Worm (Caenorhabditis elegans) whole organism, L4 larva: ENCODE data around the gene C45B2.2.

Experiments
- F10B5.3 ChIP-seq: sonication (generic microtip); optimal IDR thresholded peaks from 2 replicates; lab custom pipeline; 2016; ENCODE audit warnings: mild to moderate bottlenecking, missing genetic modification characterization, missing compliant biosample characterization
- F26F4.8 ChIP-seq: fragments of 200-800 bp; sonication (Bioruptor generic); conservative IDR thresholded peaks from 2 replicates; pipeline ENCODE4 v1.3.6; 2022; ENCODE audit warnings: missing genetic modification characterization, missing compliant biosample characterization
- F37D6.2 ChIP-seq: sonication (generic microtip); optimal IDR thresholded peaks from 2 replicates; lab custom pipeline; 2016; ENCODE audit warnings: mild to moderate bottlenecking, missing genetic modification characterization, missing compliant biosample characterization
- T26A8.4 ChIP-seq: fragments of 200-800 bp; sonication (Bioruptor generic); IDR thresholded peaks from 2 replicates; pipeline ENCODE4 v1.3.6; 2022; ENCODE audit warnings: missing genetic modification characterization, missing compliant biosample characterization
- Y75B8A.6 ChIP-seq: fragments of 200-800 bp; sonication (Bioruptor generic); IDR thresholded peaks from 2 replicates; pipeline ENCODE4 v1.3.6; 2022; ENCODE audit warnings: missing genetic modification reagents, missing genetic modification characterization, missing compliant biosample characterization
- ZK337.2 ChIP-seq: fragments of 200-800 bp; sonication (Bioruptor generic); IDR thresholded peaks from 2 replicates; pipeline ENCODE4 v1.3.6; 2022; ENCODE audit warnings: missing genetic modification reagents, missing genetic modification characterization, missing compliant biosample characterization
- aha-1 ChIP-seq: fragments of 150-350 bp; peaks from one replicate; lab custom pipeline; 2014; ENCODE audit warnings: missing biosample characterization, missing genetic modification characterization
- aly-2 ChIP-seq: sonication (generic microtip); optimal IDR thresholded peaks from 2 replicates; lab custom pipeline; 2018; ENCODE audit warnings: missing biosample characterization, missing genetic modification characterization
- ceh-44 ChIP-seq: fragments of 200-800 bp; sonication (Bioruptor generic); IDR thresholded peaks from 2 replicates; pipeline ENCODE4 v1.3.6; 2022; ENCODE audit warnings: missing genetic modification reagents, missing genetic modification characterization, missing compliant biosample characterization
- ceh-62 ChIP-seq: sonication (generic microtip); optimal IDR thresholded peaks from 2 replicates; lab custom pipeline; 2017; ENCODE audit warnings: missing biosample characterization, missing genetic modification characterization
- ceh-82 ChIP-seq: sonication (generic microtip); optimal IDR thresholded peaks from 2 replicates; lab custom pipeline; 2017; ENCODE audit warnings: missing biosample characterization, missing genetic modification characterization
- ces-1 ChIP-seq: fragments of 150-350 bp; sonication (generic microtip); optimal IDR thresholded peaks from 4 replicates; lab custom pipeline; 2014; ENCODE audit warnings: missing biosample characterization, missing genetic modification reagents, missing genetic modification characterization
- daf-16 ChIP-seq, 3 experiments: sonication (generic microtip); optimal IDR thresholded peaks; 2 replicates each; lab custom pipeline; 2016 to 2017; ENCODE audit warnings: missing genetic modification characterization in 3 of 3, missing genetic modification reagents in 3 of 3, mild to moderate bottlenecking in 2 of 3, missing compliant biosample characterization in 2 of 3, missing biosample characterization in 1 of 3, moderate library complexity in 1 of 3
- daf-19 ChIP-seq: fragments of 200-800 bp; sonication (Bioruptor generic); conservative IDR thresholded peaks from 2 replicates; pipeline ENCODE4 v1.3.6; 2022; ENCODE audit warnings: missing genetic modification characterization, missing compliant biosample characterization
- daf-8 ChIP-seq: fragments of 200-800 bp; sonication (Bioruptor generic); IDR thresholded peaks from 2 replicates; pipeline ENCODE4 v1.3.6; 2022; ENCODE audit warnings: missing genetic modification characterization, missing compliant biosample characterization
- dmd-6 ChIP-seq: fragments of 200-800 bp; sonication (Bioruptor generic); IDR thresholded peaks from 2 replicates; pipeline ENCODE4 v1.3.6; 2022; ENCODE audit warnings: missing genetic modification reagents, missing genetic modification characterization, missing compliant biosample characterization
- dpl-1 ChIP-seq: fragments of 150-350 bp; optimal IDR thresholded peaks from 2 replicates; lab custom pipeline; 2014; ENCODE audit warnings: missing biosample characterization, missing genetic modification reagents, missing genetic modification characterization
- dve-1 ChIP-seq: sonication (generic microtip); optimal IDR thresholded peaks from 2 replicates; lab custom pipeline; 2017; ENCODE audit warnings: antibody characterized with exemption, mild to moderate bottlenecking, missing genetic modification characterization, missing compliant biosample characterization; ENCODE audit not compliant: insufficient read depth
- egl-43 ChIP-seq: fragments of 200-800 bp; sonication (Bioruptor generic); IDR thresholded peaks from 2 replicates; pipeline ENCODE4 v1.3.6; 2022; ENCODE audit warnings: missing genetic modification reagents, missing genetic modification characterization, missing compliant biosample characterization
- fkh-10 ChIP-seq: fragments of 150-350 bp; optimal IDR thresholded peaks from 2 replicates; lab custom pipeline; 2014; ENCODE audit warnings: missing biosample characterization, missing genetic modification reagents, missing genetic modification characterization
- fos-1 ChIP-seq: fragments of 150-350 bp; optimal IDR thresholded peaks from 2 replicates; lab custom pipeline; 2014; ENCODE audit warnings: missing biosample characterization, missing genetic modification characterization
- hlh-30 ChIP-seq: sonication (generic microtip); optimal IDR thresholded peaks from 2 replicates; lab custom pipeline; 2017; ENCODE audit warnings: antibody characterized with exemption, mild to moderate bottlenecking, missing genetic modification characterization, missing compliant biosample characterization; ENCODE audit not compliant: insufficient read depth
- hmg-1.1 ChIP-seq: fragments of 200-800 bp; sonication (Bioruptor generic); IDR thresholded peaks from 2 replicates; pipeline ENCODE4 v1.3.6; 2022; ENCODE audit warnings: missing genetic modification reagents, missing genetic modification characterization, missing compliant biosample characterization
- lin-1 ChIP-seq: fragments of 200-800 bp; sonication (Bioruptor generic); IDR thresholded peaks from 2 replicates; pipeline ENCODE4 v1.3.6; 2022; ENCODE audit warnings: missing genetic modification reagents, missing genetic modification characterization, missing compliant biosample characterization
- lin-13 ChIP-seq: fragments of 150-350 bp; optimal IDR thresholded peaks from 2 replicates; lab custom pipeline; 2014; ENCODE audit warnings: missing biosample characterization, missing genetic modification reagents, missing genetic modification characterization
- lin-29 ChIP-seq: fragments of 200-800 bp; sonication (Bioruptor generic); IDR thresholded peaks from 2 replicates; pipeline ENCODE4 v1.3.6; 2022; ENCODE audit warnings: missing genetic modification reagents, missing genetic modification characterization, missing compliant biosample characterization
- lin-38 ChIP-seq: fragments of 200-800 bp; sonication (Bioruptor generic); IDR thresholded peaks from 2 replicates; pipeline ENCODE4 v1.3.6; 2022; ENCODE audit warnings: missing genetic modification reagents, missing genetic modification characterization, missing compliant biosample characterization
- madf-9 ChIP-seq: fragments of 200-800 bp; sonication (Bioruptor generic); conservative IDR thresholded peaks from 2 replicates; pipeline ENCODE4 v1.3.6; 2022; ENCODE audit warnings: missing genetic modification reagents, missing genetic modification characterization, missing compliant biosample characterization
- mdl-1 ChIP-seq, 2 experiments: fragments of 150-350 bp in 1 of 2; sonication (generic microtip) in 1 of 2; optimal IDR thresholded peaks; 2 replicates each; lab custom pipeline; 2014 to 2017; ENCODE audit warnings: missing biosample characterization in 2 of 2, missing genetic modification characterization in 2 of 2
- mep-1 ChIP-seq: fragments of 150-350 bp; sonication (generic microtip); optimal IDR thresholded peaks from 3 replicates; lab custom pipeline; 2014; ENCODE audit warnings: missing biosample characterization, missing genetic modification characterization
- mxl-2 ChIP-seq: fragments of 200-800 bp; sonication (Bioruptor generic); conservative IDR thresholded peaks from 2 replicates; pipeline ENCODE4 v1.3.6; 2022; ENCODE audit warnings: missing genetic modification reagents, missing genetic modification characterization, missing compliant biosample characterization
- nhr-11 ChIP-seq: fragments of 150-350 bp; optimal IDR thresholded peaks from 2 replicates; lab custom pipeline; 2014; ENCODE audit warnings: missing biosample characterization, missing genetic modification characterization
- nhr-28 ChIP-seq: fragments of 150-350 bp; optimal IDR thresholded peaks from 2 replicates; lab custom pipeline; 2014; ENCODE audit warnings: missing biosample characterization, missing genetic modification characterization
- nhr-42 ChIP-seq: fragments of 200-800 bp; sonication (Bioruptor generic); IDR thresholded peaks from 2 replicates; pipeline ENCODE4 v1.3.6; 2022; ENCODE audit warnings: missing genetic modification characterization, missing compliant biosample characterization
- nhr-6 ChIP-seq: fragments of 150-350 bp; optimal IDR thresholded peaks from 2 replicates; lab custom pipeline; 2014; ENCODE audit warnings: missing biosample characterization, missing genetic modification characterization
- nhr-77 ChIP-seq: fragments of 150-350 bp; optimal IDR thresholded peaks from 2 replicates; lab custom pipeline; 2014; ENCODE audit warnings: missing biosample characterization, missing genetic modification characterization
- php-3 ChIP-seq: fragments of 200-800 bp; sonication (Bioruptor generic); IDR thresholded peaks from 2 replicates; pipeline ENCODE4 v1.3.6; 2022; ENCODE audit warnings: missing genetic modification reagents, missing genetic modification characterization, missing compliant biosample characterization
- pqm-1 ChIP-seq: sonication (generic microtip); optimal IDR thresholded peaks from 2 replicates; lab custom pipeline; 2017; ENCODE audit warnings: missing biosample characterization, missing genetic modification characterization
- rbr-2 ChIP-seq: sonication (generic microtip); optimal IDR thresholded peaks from 2 replicates; lab custom pipeline; 2016; ENCODE audit warnings: missing genotype, missing genetic modification characterization, missing compliant biosample characterization
- snpc-1.2 ChIP-seq: fragments of 200-800 bp; sonication (Bioruptor generic); IDR thresholded peaks from 2 replicates; pipeline ENCODE4 v1.3.6; 2022; ENCODE audit warnings: missing genetic modification reagents, missing genetic modification characterization, missing compliant biosample characterization
- spr-1 ChIP-seq: sonication (generic microtip); optimal IDR thresholded peaks from 2 replicates; lab custom pipeline; 2016; ENCODE audit warnings: mild to moderate bottlenecking, missing genetic modification characterization, missing compliant biosample characterization
- tag-97 ChIP-seq: fragments of 200-800 bp; sonication (Bioruptor generic); IDR thresholded peaks from 2 replicates; pipeline ENCODE4 v1.3.6; 2022; ENCODE audit warnings: missing genetic modification characterization, missing compliant biosample characterization
- unc-39 ChIP-seq: sonication (generic microtip); optimal IDR thresholded peaks from 2 replicates; lab custom pipeline; 2017; ENCODE audit warnings: missing biosample characterization, missing genetic modification characterization
- vab-7 ChIP-seq: fragments of 200-800 bp; sonication (Bioruptor generic); IDR thresholded peaks from 2 replicates; pipeline ENCODE4 v1.3.6; 2022; ENCODE audit warnings: missing genetic modification reagents, missing genetic modification characterization, missing compliant biosample characterization
- zag-1 ChIP-seq: fragments of 150-350 bp; optimal IDR thresholded peaks from 2 replicates; lab custom pipeline; 2014; ENCODE audit warnings: missing biosample characterization, missing genetic modification characterization
- zip-2 ChIP-seq: fragments of 150-350 bp; optimal IDR thresholded peaks from 2 replicates; lab custom pipeline; 2014; ENCODE audit warnings: missing biosample characterization, missing genetic modification characterization
- ztf-11 ChIP-seq: fragments of 150-350 bp; optimal IDR thresholded peaks from 2 replicates; lab custom pipeline; 2014; ENCODE audit warnings: missing biosample characterization, missing genetic modification characterization

Gene C45B2.2

ce11 chrX:6121279-6121678, 36.7 kb downstream of the C45B2.2 start:
- peak; percentile 31 for TF ChIP-seq dve-1
- peak; percentile 2 for TF ChIP-seq pqm-1
- TF ChIP-seq nhr-77 (tag; lab: Kevin White, UChicago): peak; percentile 38
- TF ChIP-seq rbr-2 (tag; lab: Kevin White, UChicago): no peak
- TF ChIP-seq egl-43 (GFP tag; lab: Robert Waterston, UW): no peak
- TF ChIP-seq nhr-28 (tag; lab: Kevin White, UChicago): peak; percentile 25
- TF ChIP-seq zip-2 (tag; lab: Kevin White, UChicago): no peak
- no peak for TF ChIP-seq daf-16 (GFP tag; optimal IDR thresholded peaks at IDR 0.05; lab: Kevin White, UChicago)
- TF ChIP-seq daf-16 (tag; optimal IDR thresholded peaks at IDR 0.05; lab: Kevin White, UChicago): peak; percentile 97
- TF ChIP-seq, all 104 proteins: peak for 5

DNA sequence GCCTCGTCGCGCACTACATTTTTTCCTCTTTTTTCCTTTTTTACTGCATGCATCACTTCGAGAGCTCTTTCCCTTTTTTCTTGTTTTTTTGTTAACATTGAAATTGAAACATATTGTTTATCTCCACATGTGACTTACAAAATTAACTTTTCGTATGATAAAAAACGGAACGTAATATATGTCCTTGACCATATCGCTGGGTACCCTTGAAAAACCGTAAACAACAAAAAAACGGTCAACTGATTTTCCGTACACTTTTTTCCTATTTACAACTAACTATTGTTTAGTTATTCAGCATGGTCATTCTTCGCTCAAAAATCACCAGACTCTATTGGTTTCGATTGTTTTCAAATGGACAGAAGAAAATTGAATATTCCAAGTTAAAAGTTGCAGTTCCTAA, 37.5 kb downstream of the C45B2.2 start, which contains the start of gene nnt-1:
nnt-1 (plus strand) TSS at position 286 of the 400 bp plus-strand sequence.
- TF ChIP-seq hlh-30 (tag; lab: Kevin White, UChicago) (peak; percentile 56), daf-16 (GFP tag; optimal IDR thresholded peaks at IDR 0.05; lab: Kevin White, UChicago) (no peak), daf-16 (tag; optimal IDR thresholded peaks at IDR 0.05; lab: Kevin White, UChicago) (peak; percentile 78), ztf-11 (tag; lab: Kevin White, UChicago) (no peak), mep-1 (tag; lab: Kevin White, UChicago) (no peak), lin-38 (GFP tag; lab: Robert Waterston, UW) (no peak), F10B5.3 (tag; lab: Kevin White, UChicago) (no peak), snpc-1.2 (GFP tag; lab: Robert Waterston, UW) (no peak), ceh-82 (tag; lab: Kevin White, UChicago) (no peak), nhr-28 (tag; lab: Kevin White, UChicago) (peak; percentile 37), lin-29 (GFP tag; lab: Robert Waterston, UW) (no peak), ces-1 (GFP tag; lab: Kevin White, UChicago) (no peak), dmd-6 (GFP tag; lab: Robert Waterston, UW) (peak; percentile 28; the same call in 1 of the 2 replicates), fkh-10 (GFP tag; lab: Kevin White, UChicago) (no peak), vab-7 (GFP tag; lab: Robert Waterston, UW) (no peak), spr-1 (tag; lab: Kevin White, UChicago) (no peak), mxl-2 (GFP tag; lab: Robert Waterston, UW) (no peak), ceh-62 (tag; lab: Kevin White, UChicago) (no peak), F26F4.8 (GFP tag; lab: Robert Waterston, UW) (no peak), fos-1 (tag; lab: Kevin White, UChicago) (no peak), tag-97 (GFP tag; lab: Robert Waterston, UW) (no peak), aly-2 (no peak), nhr-42 (GFP tag; lab: Robert Waterston, UW) (no peak), dpl-1 (no peak), egl-43 (GFP tag; lab: Robert Waterston, UW) (no peak), pqm-1 (no peak), daf-19 (no peak), lin-1 (no peak), zag-1 (no peak), mdl-1 (tag; optimal IDR thresholded peaks at IDR 0.05; lab: Kevin White, UChicago) (peak in 1 of 2 experiments; percentile 9), Y75B8A.6 (no peak), nhr-6 (tag; lab: Kevin White, UChicago) (no peak), nhr-11 (tag; lab: Kevin White, UChicago) (no peak)
- TF ChIP-seq, all 104 proteins: peak for 5

DNA sequence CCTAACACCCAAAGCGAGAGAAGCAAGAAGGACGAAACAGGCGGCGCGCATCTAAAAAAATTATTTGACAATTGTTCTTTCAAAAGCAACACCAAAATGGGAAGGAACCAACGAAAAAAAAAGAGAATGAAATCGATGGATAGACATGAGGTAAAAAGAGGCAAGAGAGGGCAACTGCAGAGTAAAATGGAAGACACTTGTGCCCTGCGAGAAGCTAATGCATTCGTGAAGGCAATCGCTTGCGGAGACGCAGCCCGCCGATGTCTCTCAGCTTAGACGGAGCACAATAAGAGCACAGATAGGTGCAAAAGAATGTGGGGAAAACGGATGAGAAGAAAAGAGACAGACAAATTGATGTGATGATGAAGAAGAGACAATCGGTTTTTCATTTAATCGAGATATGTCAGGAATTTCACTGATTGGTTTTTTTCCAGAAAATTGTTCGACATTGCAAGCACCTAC, 43.7 kb downstream of the C45B2.2 start, which contains the start of gene C15H9.9:
C15H9.9 (minus strand) TSS at position 51 of the 462 bp plus-strand sequence.
- TF ChIP-seq rbr-2 (tag; lab: Kevin White, UChicago) (peak; percentile 2), ceh-44 (no peak), F37D6.2 (tag; lab: Kevin White, UChicago) (peak; percentile 21), dmd-6 (GFP tag; lab: Robert Waterston, UW) (peak; percentile 44; the same call in 1 of the 2 replicates), php-3 (GFP tag; lab: Robert Waterston, UW) (0 out of 2 replicates have a peak, but pooled peaks have one; percentile 17), madf-9 (GFP tag; lab: Robert Waterston, UW) (0 out of 2 replicates have a peak, but pooled peaks have one; percentile 13), aha-1 (tag; lab: Kevin White, UChicago) (peak; percentile 98), hlh-30 (tag; lab: Kevin White, UChicago) (peak; percentile 2), T26A8.4 (GFP tag; lab: Robert Waterston, UW) (0 out of 2 replicates have a peak, but pooled peaks have one; percentile 9), daf-8 (GFP tag; lab: Robert Waterston, UW) (no peak), hmg-1.1 (GFP tag; lab: Robert Waterston, UW) (peak; percentile 52; the same call in 1 of the 2 replicates), aly-2 (no peak), mdl-1 (tag; optimal IDR thresholded peaks at IDR 0.05; lab: Kevin White, UChicago) (peak in 1 of 2 experiments; percentile 9), egl-43 (GFP tag; lab: Robert Waterston, UW) (0 out of 2 replicates have a peak, but pooled peaks have one; percentile 38), unc-39 (no peak), nhr-28 (tag; lab: Kevin White, UChicago) (peak; percentile 38), ZK337.2 (GFP tag; lab: Robert Waterston, UW) (no peak), lin-13 (peak; percentile 17)
